Worm (Caenorhabditis elegans) whole organism, L3 larva: ENCODE results near the gene C33G8.2.

ENCODE experiments used
- ama-1 ChIP-seq: fragments of 150-350 bp; optimal IDR thresholded peaks from 2 replicates; lab custom pipeline; 2018
- ztf-11 ChIP-seq: fragments of 150-350 bp; optimal IDR thresholded peaks from 2 replicates; lab custom pipeline; 2014; ENCODE audit warnings: missing biosample characterization, missing genetic modification characterization

DNA sequence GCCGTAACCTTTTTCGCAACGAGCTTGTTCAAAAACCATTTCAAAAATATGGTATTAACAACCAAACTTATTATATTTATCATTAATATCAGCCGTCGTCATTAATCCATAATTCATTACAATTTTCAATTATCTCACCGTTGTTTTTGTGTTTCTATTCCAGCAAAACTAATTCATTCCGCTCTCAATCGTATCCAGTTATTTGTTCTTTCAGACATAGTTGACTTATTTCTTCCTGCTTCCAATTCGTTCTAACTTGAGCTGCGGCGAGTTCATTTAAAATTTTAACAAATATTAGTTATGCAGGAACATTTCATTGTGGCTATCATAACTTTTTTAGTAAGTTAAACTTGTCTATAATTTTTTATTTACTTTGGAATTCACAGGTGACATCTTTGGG lies 33.5 kb upstream of the C33G8.2 start, which contains the start of gene srx-16:
- TF ChIP-seq ztf-11 (tag; lab: Kevin White, UChicago): no peak
- TF ChIP-seq ama-1 (lab: Kevin White, UChicago): no peak
